Fruit fly (Drosophila melanogaster) whole organism, wandering third instar larva: ENCODE measurements around the gene CG14932.

Experiments
- Abd-B ChIP-seq: fragments of >200 bp; optimal IDR thresholded peaks from 2 replicates; lab custom pipeline; 2017; ENCODE audit warnings: missing biosample characterization, missing genetic modification characterization
- CG32264 ChIP-seq: fragments of 200-800 bp; sonication (Bioruptor generic); optimal IDR thresholded peaks from 2 replicates; lab custom pipeline; 2016; ENCODE audit warnings: missing biosample characterization, missing genetic modification characterization
- CG9705 ChIP-seq: fragments of 200-800 bp; sonication (Bioruptor generic); optimal IDR thresholded peaks from 2 replicates; lab custom pipeline; 2018; ENCODE audit warnings: missing biosample characterization, mild to moderate bottlenecking, missing genetic modification characterization
- CrebA ChIP-seq: fragments of 200-800 bp; sonication (Bioruptor generic); optimal IDR thresholded peaks from 2 replicates; lab custom pipeline; 2016; ENCODE audit warnings: missing biosample characterization, mild to moderate bottlenecking, missing genetic modification characterization, borderline replicate concordance
- Dfd ChIP-seq: fragments of >200 bp; optimal IDR thresholded peaks from 2 replicates; lab custom pipeline; 2017; ENCODE audit warnings: missing biosample characterization, missing genetic modification characterization
- Dif ChIP-seq: fragments of 200-275, 200-300 bp; sonication (Bioruptor generic); optimal IDR thresholded peaks from 2 replicates; lab custom pipeline; 2018; ENCODE audit warnings: missing biosample characterization, missing genetic modification characterization; ENCODE audit not compliant: partially characterized antibody
- HLH106 ChIP-seq: fragments of 200-800 bp; optimal IDR thresholded peaks from 3 replicates; lab custom pipeline; 2019; ENCODE audit warnings: missing biosample characterization, mild to moderate bottlenecking, missing genetic modification characterization, moderate library complexity
- Hnf4 ChIP-seq: fragments of 200-800 bp; sonication (Bioruptor generic); optimal IDR thresholded peaks from 2 replicates; lab custom pipeline; 2016; ENCODE audit warnings: missing biosample characterization, mild to moderate bottlenecking, missing genetic modification characterization
- Hr83 ChIP-seq: fragments of 200-300 bp; sonication (Bioruptor generic); optimal IDR thresholded peaks from 2 replicates; lab custom pipeline; 2016; ENCODE audit warnings: missing biosample characterization, mild to moderate bottlenecking, missing genetic modification characterization, moderate library complexity; ENCODE audit not compliant: poor library complexity, severe bottlenecking
- Jra ChIP-seq: sonication (Bioruptor generic); optimal IDR thresholded peaks from 2 replicates; lab custom pipeline; 2016; ENCODE audit warnings: missing biosample characterization, missing genetic modification characterization
- Mio ChIP-seq: sonication (Bioruptor generic); optimal IDR thresholded peaks from 2 replicates; lab custom pipeline; 2016; ENCODE audit warnings: missing biosample characterization, missing genetic modification characterization
- Myc ChIP-seq: fragments of >200 bp; optimal IDR thresholded peaks from 2 replicates; lab custom pipeline; 2017
- N ChIP-seq: fragments of >200 bp; optimal IDR thresholded peaks from 2 replicates; lab custom pipeline; 2018; ENCODE audit warnings: missing biosample characterization, missing external identifiers, missing genetic modification characterization
- Rel ChIP-seq, 2 experiments: fragments of 200-800 bp; sonication (Bioruptor generic) in 1 of 2; optimal IDR thresholded peaks; 2 replicates in 1 of 2; 3 replicates in 1 of 2; lab custom pipeline; 2016 to 2019; ENCODE audit warnings: mild to moderate bottlenecking in 2 of 2, missing biosample characterization in 2 of 2, missing genetic modification characterization in 2 of 2, moderate library complexity in 1 of 2
- Sp1 ChIP-seq: fragments of 200-800 bp; sonication (Bioruptor generic); optimal IDR thresholded peaks from 3 replicates; lab custom pipeline; 2019; ENCODE audit warnings: missing biosample characterization, mild to moderate bottlenecking, missing genetic modification characterization, moderate library complexity
- Vsx2 ChIP-seq: fragments of 200-300, 225-300 bp; sonication (Bioruptor generic); optimal IDR thresholded peaks from 2 replicates; lab custom pipeline; 2018; ENCODE audit warnings: missing biosample characterization, missing genetic modification characterization; ENCODE audit not compliant: partially characterized antibody
- br ChIP-seq: fragments of 200-800 bp; sonication (Bioruptor generic); optimal IDR thresholded peaks from 2 replicates; lab custom pipeline; 2016; ENCODE audit warnings: missing biosample characterization, missing genetic modification characterization
- brk ChIP-seq: fragments of 200-800 bp; sonication (Bioruptor generic); optimal IDR thresholded peaks from 2 replicates; lab custom pipeline; 2016; ENCODE audit warnings: missing biosample characterization, mild to moderate bottlenecking, missing genetic modification characterization
- dmrt93B ChIP-seq: fragments of 200-800 bp; sonication (Bioruptor generic); optimal IDR thresholded peaks from 2 replicates; lab custom pipeline; 2018; ENCODE audit warnings: missing biosample characterization, mild to moderate bottlenecking, missing genetic modification characterization
- dsf ChIP-seq: sonication (Bioruptor generic); optimal IDR thresholded peaks from 2 replicates; lab custom pipeline; 2016; ENCODE audit warnings: missing biosample characterization, missing genetic modification characterization, borderline replicate concordance
- foxo ChIP-seq, 2 experiments: fragments of 200-800 bp; sonication (Bioruptor generic); optimal IDR thresholded peaks; 2 replicates in 1 of 2; 3 replicates in 1 of 2; lab custom pipeline; 2016 to 2017; ENCODE audit warnings: missing biosample characterization in 2 of 2, missing genetic modification characterization in 2 of 2
- fru ChIP-seq: fragments of 200-800 bp; sonication (Bioruptor generic); optimal IDR thresholded peaks from 3 replicates; lab custom pipeline; 2016; ENCODE audit warnings: missing biosample characterization, mild to moderate bottlenecking, missing genetic modification characterization
- h ChIP-seq: fragments of 200-800 bp; sonication (Bioruptor generic); optimal IDR thresholded peaks from 3 replicates; lab custom pipeline; 2016; ENCODE audit warnings: missing biosample characterization, mild to moderate bottlenecking, missing genetic modification characterization
- jim ChIP-seq: fragments of 175-275, 200-325 bp; sonication (Bioruptor generic); optimal IDR thresholded peaks from 2 replicates; lab custom pipeline; 2016; ENCODE audit warnings: missing biosample characterization, mild to moderate bottlenecking, missing genetic modification characterization
- lola ChIP-seq: fragments of >200 bp; optimal IDR thresholded peaks from 2 replicates; lab custom pipeline; 2017; ENCODE audit warnings: missing biosample characterization, missing genetic modification characterization
- psq ChIP-seq: fragments of 200-800 bp; sonication (Bioruptor generic); optimal IDR thresholded peaks from 3 replicates; lab custom pipeline; 2017; ENCODE audit warnings: missing biosample characterization, mild to moderate bottlenecking, missing genetic modification characterization, moderate library complexity
- rgr ChIP-seq: fragments of 200-800 bp; sonication (Bioruptor generic); optimal IDR thresholded peaks from 3 replicates; lab custom pipeline; 2016; ENCODE audit warnings: missing biosample characterization, mild to moderate bottlenecking, missing genetic modification characterization
- sage ChIP-seq: fragments of 200-800 bp; sonication (Bioruptor generic); optimal IDR thresholded peaks from 2 replicates; lab custom pipeline; 2016; ENCODE audit warnings: missing biosample characterization, mild to moderate bottlenecking, missing genetic modification characterization
- sv ChIP-seq: fragments of 200-800 bp; sonication (Bioruptor generic); optimal IDR thresholded peaks from 3 replicates; lab custom pipeline; 2016; ENCODE audit warnings: missing biosample characterization, missing genetic modification characterization
- usp ChIP-seq: fragments of >200 bp; optimal IDR thresholded peaks from 2 replicates; lab custom pipeline; 2017; ENCODE audit warnings: missing biosample characterization, missing genetic modification characterization
- woc ChIP-seq: sonication (Bioruptor generic); optimal IDR thresholded peaks from 2 replicates; lab custom pipeline; 2016; ENCODE audit warnings: missing biosample characterization, mild to moderate bottlenecking, missing genetic modification characterization

CG14932 gene

dm6 chr2L:11812781-11813664 lies 23.3 kb downstream of the CG14932 start:
- no peak for TF ChIP-seq N (GFP tag; lab: Kevin White, UChicago)
- peak; percentile 0 for TF ChIP-seq fru (GFP tag; lab: Kevin White, UChicago)
- TF ChIP-seq Rel (GFP tag; optimal IDR thresholded peaks at IDR 0.05; lab: Kevin White, UChicago), result no peak
- peak; percentile 59 for TF ChIP-seq Rel (tag; optimal IDR thresholded peaks at IDR 0.05; lab: Kevin White, UChicago)

- TF ChIP-seq HLH106 (tag; lab: Kevin White, UChicago) (peak; percentile 5), Sp1 (GFP tag; lab: Kevin White, UChicago) (peak; percentile 3), Myc (lab: Kevin White, UChicago) (no peak), foxo (GFP tag; optimal IDR thresholded peaks at IDR 0.05; lab: Kevin White, UChicago) (peak in 1 of 2 experiments; percentile 11), Jra (GFP tag; lab: Kevin White, UChicago) (no peak), brk (peak; percentile 63)
Observed at dm6 chr2L:11813665-11814087, 24.0 kb downstream of the CG14932 start, which contains the start of gene CycY. CycY (minus strand) TSS chr2L:11813780.

- TF ChIP-seq Sp1 (GFP tag; lab: Kevin White, UChicago), result no peak
- no peak for TF ChIP-seq dsf (GFP tag; lab: Kevin White, UChicago)
- TF ChIP-seq dmrt93B, result peak; percentile 54
- peak; percentile 41 for TF ChIP-seq h (GFP tag; lab: Kevin White, UChicago)
- peak; percentile 13 for TF ChIP-seq br
- peak; percentile 4 for TF ChIP-seq Hr83 (GFP tag; lab: Kevin White, UChicago)
- TF ChIP-seq CG9705 (GFP tag; lab: Kevin White, UChicago), result peak; percentile 53
- peak; percentile 62 for TF ChIP-seq sv (GFP tag; lab: Kevin White, UChicago)
- TF ChIP-seq HLH106 (tag; lab: Kevin White, UChicago), result peak; percentile 34
- TF ChIP-seq rgr (GFP tag; lab: Kevin White, UChicago), result peak; percentile 44
- no peak for TF ChIP-seq psq (GFP tag; lab: Kevin White, UChicago)
Observed at dm6 chr2L:11816376-11816775, 26.7 kb downstream of the CG14932 start.

dm6 chr2L:11823470-11824162 lies 33.9 kb downstream of the CG14932 start:
- TF ChIP-seq lola, result no peak
- no peak for TF ChIP-seq Hnf4 (GFP tag; lab: Kevin White, UChicago)
- TF ChIP-seq N (GFP tag; lab: Kevin White, UChicago), result no peak
- TF ChIP-seq Mio, result no peak
- no peak for TF ChIP-seq Hr83 (GFP tag; lab: Kevin White, UChicago)
- TF ChIP-seq dsf (GFP tag; lab: Kevin White, UChicago), result no peak
- TF ChIP-seq CrebA (GFP tag; lab: Kevin White, UChicago), result no peak
- no peak for TF ChIP-seq Dfd (GFP tag; lab: Kevin White, UChicago)
- TF ChIP-seq Abd-B (GFP tag; lab: Kevin White, UChicago), result no peak
- TF ChIP-seq Dif, result no peak
- no peak for TF ChIP-seq usp (GFP tag; lab: Kevin White, UChicago)
- TF ChIP-seq CG32264 (GFP tag; lab: Kevin White, UChicago), result no peak
- no peak for TF ChIP-seq foxo (GFP tag; optimal IDR thresholded peaks at IDR 0.05; lab: Kevin White, UChicago)
- no peak for TF ChIP-seq Vsx2
- TF ChIP-seq woc (GFP tag; lab: Kevin White, UChicago), result no peak
- no peak for TF ChIP-seq sage (GFP tag; lab: Kevin White, UChicago)
- TF ChIP-seq jim (GFP tag; lab: Kevin White, UChicago), result no peak
- TF ChIP-seq Jra (GFP tag; lab: Kevin White, UChicago), result no peak
- TF ChIP-seq Myc (lab: Kevin White, UChicago), result no peak
